Worm (Caenorhabditis elegans) whole organism, L2 larva: ENCODE data around the gene npp-1.

Experiments used
- C34F6.9 ChIP-seq: fragments of 150-350 bp; optimal IDR thresholded peaks from 2 replicates; lab custom pipeline; 2014; ENCODE audit warnings: missing biosample characterization, missing genetic modification characterization
- F13H6.1 ChIP-seq: sonication (generic microtip); optimal IDR thresholded peaks from 2 replicates; lab custom pipeline; 2016; ENCODE audit warnings: missing genetic modification characterization, missing compliant biosample characterization
- Y55F3AM.14 ChIP-seq: fragments of 200-800 bp; sonication (Bioruptor generic); optimal IDR thresholded peaks from 2 replicates; lab custom pipeline; 2018; ENCODE audit warnings: mild to moderate bottlenecking, missing genetic modification characterization, missing compliant biosample characterization
- ZK546.5 ChIP-seq: sonication (generic microtip); optimal IDR thresholded peaks from 2 replicates; lab custom pipeline; 2017; ENCODE audit warnings: missing biosample characterization, missing genetic modification characterization
- alr-1 ChIP-seq: fragments of 150-350 bp; optimal IDR thresholded peaks from 2 replicates; lab custom pipeline; 2014; ENCODE audit warnings: missing biosample characterization, missing genetic modification characterization
- ama-1 ChIP-seq: fragments of 150-350 bp; optimal IDR thresholded peaks from 2 replicates; lab custom pipeline; 2018; ENCODE audit warnings: inconsistent platforms
- blmp-1 ChIP-seq: sonication (generic microtip); optimal IDR thresholded peaks from 2 replicates; lab custom pipeline; 2017; ENCODE audit warnings: missing genetic modification characterization, mild to moderate bottlenecking, missing compliant biosample characterization, antibody characterized with exemption, moderate library complexity; ENCODE audit not compliant: insufficient read depth
- ceh-82 ChIP-seq: fragments of 150-350 bp; optimal IDR thresholded peaks from 2 replicates; lab custom pipeline; 2014; ENCODE audit warnings: missing biosample characterization, missing genetic modification characterization
- dmd-4 ChIP-seq: sonication (generic microtip); optimal IDR thresholded peaks from 2 replicates; lab custom pipeline; 2017; ENCODE audit warnings: missing biosample characterization, missing genetic modification characterization
- egl-27 ChIP-seq: sonication (generic microtip); optimal IDR thresholded peaks from 3 replicates; lab custom pipeline; 2017; ENCODE audit warnings: missing biosample characterization, missing genetic modification reagents, missing genetic modification characterization
- elt-1 ChIP-seq: fragments of 150-350 bp; optimal IDR thresholded peaks from 2 replicates; lab custom pipeline; 2014; ENCODE audit warnings: missing biosample characterization, missing genetic modification characterization
- elt-3 ChIP-seq: sonication (generic microtip); optimal IDR thresholded peaks from 2 replicates; lab custom pipeline; 2017; ENCODE audit warnings: missing biosample characterization, missing genetic modification characterization
- gmeb-1 ChIP-seq: fragments of 150-350 bp; optimal IDR thresholded peaks from 2 replicates; lab custom pipeline; 2014; ENCODE audit warnings: missing biosample characterization, missing genetic modification characterization
- lin-11 ChIP-seq: fragments of 150-350 bp; sonication (generic microtip); optimal IDR thresholded peaks from 2 replicates; lab custom pipeline; 2014; ENCODE audit warnings: missing biosample characterization, missing genetic modification characterization, inconsistent platforms, mixed read lengths
- lin-13 ChIP-seq: fragments of 150-350 bp; optimal IDR thresholded peaks from 2 replicates; lab custom pipeline; 2014; ENCODE audit warnings: missing biosample characterization, missing genetic modification reagents, missing genetic modification characterization
- lin-39 ChIP-seq: fragments of 150-350 bp; optimal IDR thresholded peaks from 2 replicates; lab custom pipeline; 2014; ENCODE audit warnings: missing biosample characterization, missing genetic modification reagents, missing genetic modification characterization
- lsy-2 ChIP-seq, 2 experiments: fragments of 150-350 bp in 1 of 2; sonication (generic microtip) in 1 of 2; optimal IDR thresholded peaks; 2 replicates each; lab custom pipeline; 2014 to 2017; ENCODE audit warnings: missing biosample characterization in 2 of 2, missing genetic modification characterization in 2 of 2
- mab-5 ChIP-seq: fragments of 150-350 bp; optimal IDR thresholded peaks from 2 replicates; lab custom pipeline; 2014; ENCODE audit warnings: missing biosample characterization, missing genetic modification characterization
- mdl-1 ChIP-seq, 2 experiments: fragments of 150-350 bp in 1 of 2; sonication (generic microtip) in 1 of 2; optimal IDR thresholded peaks; 2 replicates each; lab custom pipeline; 2017; ENCODE audit warnings: missing biosample characterization in 2 of 2, missing genetic modification characterization in 2 of 2
- nhr-10 ChIP-seq: sonication (generic microtip); optimal IDR thresholded peaks from 2 replicates; lab custom pipeline; 2017; ENCODE audit warnings: missing biosample characterization, missing genetic modification characterization
- nhr-11 ChIP-seq: fragments of 150-350 bp; optimal IDR thresholded peaks from 2 replicates; lab custom pipeline; 2014; ENCODE audit warnings: missing biosample characterization, missing genetic modification characterization
- nhr-12 ChIP-seq: fragments of 150-350 bp; optimal IDR thresholded peaks from 2 replicates; lab custom pipeline; 2014; ENCODE audit warnings: missing biosample characterization, missing genetic modification characterization
- nhr-129 ChIP-seq: fragments of 150-350 bp; optimal IDR thresholded peaks from 2 replicates; lab custom pipeline; 2014; ENCODE audit warnings: missing biosample characterization, missing genetic modification characterization
- nhr-21 ChIP-seq: fragments of 150-350 bp; optimal IDR thresholded peaks from 2 replicates; lab custom pipeline; 2014; ENCODE audit warnings: missing biosample characterization, missing genetic modification characterization
- nhr-237 ChIP-seq: fragments of 150-350 bp; optimal IDR thresholded peaks from 2 replicates; lab custom pipeline; 2014; ENCODE audit warnings: missing biosample characterization, missing genetic modification characterization
- nhr-25 ChIP-seq: fragments of 150-350 bp; sonication (generic microtip); optimal IDR thresholded peaks from 3 replicates; lab custom pipeline; 2014; ENCODE audit warnings: missing biosample characterization, missing genetic modification characterization
- nhr-6 ChIP-seq: fragments of 150-350 bp; optimal IDR thresholded peaks from 2 replicates; lab custom pipeline; 2014; ENCODE audit warnings: missing biosample characterization, missing genetic modification characterization
- nhr-77 ChIP-seq: fragments of 150-350 bp; optimal IDR thresholded peaks from 2 replicates; lab custom pipeline; 2014; ENCODE audit warnings: missing biosample characterization, missing genetic modification characterization
- peb-1 ChIP-seq: fragments of 150-350 bp; optimal IDR thresholded peaks from 2 replicates; lab custom pipeline; 2014; ENCODE audit warnings: missing biosample characterization, missing genetic modification characterization
- sem-4 ChIP-seq: fragments of 150-350 bp; optimal IDR thresholded peaks from 2 replicates; lab custom pipeline; 2014; ENCODE audit warnings: missing biosample characterization, missing genetic modification reagents, missing genetic modification characterization
- skn-1 ChIP-seq: sonication (generic microtip); optimal IDR thresholded peaks from 2 replicates; lab custom pipeline; 2017; ENCODE audit warnings: missing biosample characterization, missing genetic modification characterization
- unc-39 ChIP-seq: fragments of 150-350 bp; optimal IDR thresholded peaks from 2 replicates; lab custom pipeline; 2014; ENCODE audit warnings: missing biosample characterization, missing genetic modification characterization
- unc-55 ChIP-seq: fragments of 150-350 bp; sonication (generic microtip); optimal IDR thresholded peaks from 3 replicates; lab custom pipeline; 2014; ENCODE audit warnings: missing biosample characterization, missing genetic modification reagents, missing genetic modification characterization
- unc-62 ChIP-seq: fragments of 150-350 bp; optimal IDR thresholded peaks from 2 replicates; lab custom pipeline; 2014; ENCODE audit warnings: missing biosample characterization, missing genetic modification reagents, missing genetic modification characterization
- zag-1 ChIP-seq: fragments of 150-350 bp; optimal IDR thresholded peaks from 2 replicates; lab custom pipeline; 2014; ENCODE audit warnings: missing biosample characterization, missing genetic modification characterization
- ztf-1 ChIP-seq: fragments of 200-800 bp; sonication (Bioruptor generic); conservative IDR thresholded peaks from 2 replicates; pipeline ENCODE4 v1.3.6; 2022; ENCODE audit warnings: missing genetic modification characterization, missing compliant biosample characterization
- ztf-11 ChIP-seq: sonication (generic microtip); optimal IDR thresholded peaks from 2 replicates; lab custom pipeline; 2017; ENCODE audit warnings: missing biosample characterization, missing genetic modification characterization
- ztf-4 ChIP-seq: fragments of 150-350 bp; optimal IDR thresholded peaks from 2 replicates; lab custom pipeline; 2014; ENCODE audit warnings: missing biosample characterization, missing genetic modification characterization

The npp-1 gene

ce11 chrIV:9843760-9844159 is 14.5 kb upstream of the npp-1 start, which contains the start of gene nspd-2:
TSS of gene nspd-2 (plus strand) at chrIV:9844060.
- TF ChIP-seq mdl-1 (tag; optimal IDR thresholded peaks at IDR 0.05; lab: Kevin White, UChicago) = no peak
- TF ChIP-seq nhr-237 (tag; lab: Kevin White, UChicago) = no peak
- TF ChIP-seq sem-4 (tag; lab: Kevin White, UChicago) = no peak
- TF ChIP-seq C34F6.9 (tag; lab: Kevin White, UChicago) = no peak
- no peak for TF ChIP-seq nhr-6 (tag; lab: Kevin White, UChicago)
- no peak for TF ChIP-seq nhr-12 (tag; lab: Kevin White, UChicago)
- TF ChIP-seq ama-1 (lab: Kevin White, UChicago) = no peak
- no peak for TF ChIP-seq lin-13 (GFP tag; lab: Kevin White, UChicago)
- no peak for TF ChIP-seq unc-55 (GFP tag; lab: Kevin White, UChicago)
- no peak for TF ChIP-seq skn-1
- no peak for TF ChIP-seq nhr-77 (tag; lab: Kevin White, UChicago)
- no peak for TF ChIP-seq unc-62 (GFP tag; lab: Kevin White, UChicago)
- no peak for TF ChIP-seq elt-1
- TF ChIP-seq alr-1 = no peak
- TF ChIP-seq egl-27 (tag; lab: Kevin White, UChicago) = no peak
- no peak for TF ChIP-seq lin-11 (tag; lab: Kevin White, UChicago)
- TF ChIP-seq, all 48 proteins: peak for 0

DNA sequence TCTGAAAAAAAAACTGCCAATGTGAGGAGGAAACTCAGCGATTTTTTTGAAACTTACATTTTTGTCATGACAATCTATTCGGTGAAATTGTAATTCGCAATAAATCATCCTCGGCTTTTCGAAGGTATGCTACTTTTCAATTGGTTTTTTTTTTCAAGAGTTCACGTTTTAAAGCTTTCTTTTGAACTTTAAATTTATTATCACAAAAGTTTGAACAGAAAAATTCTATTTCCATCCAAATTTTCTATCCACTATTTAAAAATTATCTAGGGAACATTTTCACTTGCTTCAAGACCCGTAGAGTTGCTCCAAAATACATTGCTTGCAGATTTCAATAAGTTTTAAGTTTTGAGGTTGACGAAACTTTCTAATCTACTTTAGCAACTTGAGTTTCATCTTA is 11.7 kb upstream of the npp-1 start, which contains the start of gene K07F5.6:
TSS of gene K07F5.6 (minus strand) at position 101 of the 400 bp plus-strand sequence.
- TF ChIP-seq mab-5 (no peak), nhr-21 (tag; lab: Kevin White, UChicago) (no peak), unc-39 (tag; lab: Kevin White, UChicago) (no peak), nhr-129 (tag; lab: Kevin White, UChicago) (no peak), zag-1 (tag; lab: Kevin White, UChicago) (no peak), gmeb-1 (no peak), ceh-82 (tag; lab: Kevin White, UChicago) (no peak)

ce11 chrIV:9848075-9848474 is 10.2 kb upstream of the npp-1 start, which contains the start of gene K07F5.7:
TSS of gene K07F5.7 (minus strand) at chrIV:9848175.
- TF ChIP-seq nhr-10 (tag; lab: Kevin White, UChicago) (no peak), gmeb-1 (no peak), ztf-1 (no peak), Y55F3AM.14 (no peak), dmd-4 (tag; lab: Kevin White, UChicago) (no peak), unc-39 (tag; lab: Kevin White, UChicago) (no peak)
- TF ChIP-seq, all 48 proteins: peak for 0

ce11 chrIV:9849624-9850023 is 8.7 kb upstream of the npp-1 start, which contains the start of gene K07F5.8:
TSS of gene K07F5.8 (minus strand) at chrIV:9849724.
- no peak for TF ChIP-seq peb-1 (tag; lab: Kevin White, UChicago)
- TF ChIP-seq nhr-11 (tag; lab: Kevin White, UChicago) = no peak

DNA sequence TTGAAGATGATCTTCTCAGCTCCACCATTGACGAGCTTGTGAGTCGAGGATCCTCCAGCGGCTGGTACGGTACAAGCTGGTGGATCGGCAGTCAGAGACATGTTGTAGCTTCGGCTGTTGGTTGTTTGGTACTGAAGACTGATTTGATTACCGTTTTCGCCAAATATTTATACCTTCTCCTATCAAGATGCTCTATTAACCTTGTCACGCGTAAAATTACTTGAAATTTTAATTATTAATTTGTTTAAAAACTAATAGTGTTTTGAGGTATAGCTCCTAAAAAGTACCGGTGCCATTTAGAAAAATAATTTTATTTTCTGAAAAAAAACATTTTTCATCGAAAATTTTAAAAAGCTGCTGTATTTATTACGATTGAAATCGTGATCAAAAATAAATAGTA is 7.4 kb upstream of the npp-1 start, which contains the start of gene ssp-10:
TSS of gene ssp-10 (minus strand) at position 101 of the 400 bp plus-strand sequence.
- TF ChIP-seq unc-39 (tag; lab: Kevin White, UChicago) (no peak), alr-1 (no peak), ZK546.5 (no peak), F13H6.1 (tag; lab: Kevin White, UChicago) (no peak), lin-39 (tag; lab: Kevin White, UChicago) (no peak), gmeb-1 (no peak), elt-1 (no peak), elt-3 (tag; lab: Kevin White, UChicago) (no peak), peb-1 (tag; lab: Kevin White, UChicago) (no peak), skn-1 (no peak), ztf-11 (tag; lab: Kevin White, UChicago) (no peak), sem-4 (tag; lab: Kevin White, UChicago) (no peak), lsy-2 (tag; optimal IDR thresholded peaks at IDR 0.05; lab: Kevin White, UChicago) (no peak), zag-1 (tag; lab: Kevin White, UChicago) (no peak), lin-13 (GFP tag; lab: Kevin White, UChicago) (no peak), unc-55 (GFP tag; lab: Kevin White, UChicago) (no peak), ztf-4 (tag; lab: Kevin White, UChicago) (no peak), blmp-1 (tag; lab: Kevin White, UChicago) (no peak), nhr-25 (tag; lab: Kevin White, UChicago) (no peak)
